Fruit fly (Drosophila melanogaster) whole organism, wandering third instar larva: ENCODE data around the gene His2Av.

Source experiments
- Dif ChIP-seq: fragments of 200-275, 200-300 bp; sonication (Bioruptor generic); optimal IDR thresholded peaks from 2 replicates; lab custom pipeline; 2018; ENCODE audit warnings: missing biosample characterization, missing genetic modification characterization; ENCODE audit not compliant: partially characterized antibody
- GATAd ChIP-seq: sonication (Bioruptor generic); optimal IDR thresholded peaks from 2 replicates; lab custom pipeline; 2016; ENCODE audit warnings: missing biosample characterization, missing genetic modification characterization
- Jra ChIP-seq: sonication (Bioruptor generic); optimal IDR thresholded peaks from 2 replicates; lab custom pipeline; 2016; ENCODE audit warnings: missing biosample characterization, missing genetic modification characterization
- N ChIP-seq: fragments of >200 bp; optimal IDR thresholded peaks from 2 replicates; lab custom pipeline; 2018; ENCODE audit warnings: missing biosample characterization, missing external identifiers, missing genetic modification characterization
- OdsH ChIP-seq: fragments of 200-800 bp; sonication (Bioruptor generic); optimal IDR thresholded peaks from 2 replicates; lab custom pipeline; 2016; ENCODE audit warnings: missing biosample characterization, mild to moderate bottlenecking, missing genetic modification characterization
- Vsx2 ChIP-seq: fragments of 200-300, 225-300 bp; sonication (Bioruptor generic); optimal IDR thresholded peaks from 2 replicates; lab custom pipeline; 2018; ENCODE audit warnings: missing biosample characterization, missing genetic modification characterization; ENCODE audit not compliant: partially characterized antibody
- br ChIP-seq: fragments of 200-800 bp; sonication (Bioruptor generic); optimal IDR thresholded peaks from 2 replicates; lab custom pipeline; 2016; ENCODE audit warnings: missing biosample characterization, missing genetic modification characterization
- ey ChIP-seq: fragments of 200-800 bp; sonication (Bioruptor generic); optimal IDR thresholded peaks from 2 replicates; lab custom pipeline; 2016; ENCODE audit warnings: missing biosample characterization, missing genetic modification characterization
- h ChIP-seq: fragments of 200-800 bp; sonication (Bioruptor generic); optimal IDR thresholded peaks from 3 replicates; lab custom pipeline; 2016; ENCODE audit warnings: missing biosample characterization, mild to moderate bottlenecking, missing genetic modification characterization
- lola ChIP-seq: fragments of >200 bp; optimal IDR thresholded peaks from 2 replicates; lab custom pipeline; 2017; ENCODE audit warnings: missing biosample characterization, missing genetic modification characterization
- pan ChIP-seq: fragments of >200 bp; optimal IDR thresholded peaks from 2 replicates; lab custom pipeline; 2017
- psq ChIP-seq: fragments of 200-800 bp; sonication (Bioruptor generic); optimal IDR thresholded peaks from 3 replicates; lab custom pipeline; 2017; ENCODE audit warnings: missing biosample characterization, mild to moderate bottlenecking, missing genetic modification characterization, moderate library complexity
- tai ChIP-seq: sonication (Bioruptor generic); optimal IDR thresholded peaks from 2 replicates; lab custom pipeline; 2016; ENCODE audit warnings: missing biosample characterization, missing genetic modification characterization
- usp ChIP-seq: fragments of >200 bp; optimal IDR thresholded peaks from 2 replicates; lab custom pipeline; 2017; ENCODE audit warnings: missing biosample characterization, missing genetic modification characterization

dm6 chr3R:26871852-26872251, 5.1 kb downstream of the His2Av start, which contains the start of gene SPARC:
- TF ChIP-seq br (GFP tag; lab: Kevin White, UChicago) = no peak
- no peak for TF ChIP-seq tai
- TF ChIP-seq Dif (GFP tag; lab: Kevin White, UChicago) = no peak
- TF ChIP-seq GATAd (GFP tag; lab: Kevin White, UChicago) = no peak
- TF ChIP-seq lola (GFP tag; lab: Kevin White, UChicago) = no peak
- no peak for TF ChIP-seq Vsx2 (GFP tag; lab: Kevin White, UChicago)
- TF ChIP-seq N (GFP tag; lab: Kevin White, UChicago) = no peak
- no peak for TF ChIP-seq h (GFP tag; lab: Kevin White, UChicago)
- no peak for TF ChIP-seq OdsH (GFP tag; lab: Kevin White, UChicago)
- no peak for TF ChIP-seq psq (GFP tag; lab: Kevin White, UChicago)
- TF ChIP-seq pan (lab: Kevin White, UChicago) = no peak
- no peak for TF ChIP-seq ey (GFP tag; lab: Kevin White, UChicago)
- no peak for TF ChIP-seq Jra (GFP tag; lab: Kevin White, UChicago)
- TF ChIP-seq usp (GFP tag; lab: Kevin White, UChicago) = no peak
